Worm (Caenorhabditis elegans): Measurements from ENCODE around the gene srh-179.
"Not testable (repeated sequence)": the region's sequence is repeated elsewhere in the genome, so short reads cannot be mapped to it uniquely, and the experiment has no call there.

srh-179 gene

ce11 chrV:18476090-18476489 is at the start of gene srh-179:
Gene srh-179 (plus strand): TSS chrV:18476390.
- TF ChIP-seq unc-62 (GFP tag; optimal IDR thresholded peaks at IDR 0.05) = no peak

DNA sequence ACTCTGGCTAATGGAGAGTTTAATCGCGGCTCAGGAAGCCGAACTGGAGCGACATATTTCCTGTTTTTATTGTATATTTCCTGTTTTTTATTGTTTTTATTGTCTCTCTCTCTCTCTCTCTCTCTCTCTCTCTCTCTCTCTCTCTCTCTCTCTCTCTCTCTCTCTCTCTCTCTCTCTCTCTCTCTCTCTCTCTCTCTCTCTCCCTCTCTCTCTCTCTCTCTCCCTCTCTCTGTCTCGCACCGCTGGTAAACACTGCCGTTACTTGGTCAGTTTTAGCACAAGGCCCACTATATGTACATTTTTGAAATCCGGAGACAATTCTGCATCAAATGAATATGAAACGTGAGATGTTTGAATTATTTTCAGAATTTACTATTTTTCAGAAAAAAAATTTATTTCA is 45.4 kb upstream of the srh-179 start:
- TF ChIP-seq unc-62 (GFP tag; optimal IDR thresholded peaks at IDR 0.05) = no peak

DNA sequence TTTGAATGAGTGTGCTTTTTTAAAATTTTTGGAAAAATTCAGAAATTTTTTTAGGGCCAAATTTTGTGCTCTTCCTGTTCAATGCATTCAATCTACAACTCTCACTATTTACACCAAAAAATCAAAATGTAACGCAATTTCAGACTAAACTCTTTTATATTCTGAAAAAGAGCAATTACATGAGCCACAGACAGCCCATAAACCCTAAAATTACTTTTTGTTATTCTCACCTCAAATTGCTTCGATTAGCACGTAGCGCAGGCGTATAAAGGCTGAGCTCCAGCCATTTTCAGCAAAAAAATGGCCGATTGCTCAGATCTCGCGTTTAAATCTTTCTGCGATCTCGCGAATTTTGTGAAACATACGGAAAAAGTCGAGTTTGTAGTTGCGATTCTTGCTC is 44.7 kb upstream of the srh-179 start, which contains the start of gene srw-82:
Gene srw-82 (plus strand): TSS at position 301 of the 400 bp plus-strand sequence.
- no peak for TF ChIP-seq unc-62 (GFP tag; optimal IDR thresholded peaks at IDR 0.05)

DNA sequence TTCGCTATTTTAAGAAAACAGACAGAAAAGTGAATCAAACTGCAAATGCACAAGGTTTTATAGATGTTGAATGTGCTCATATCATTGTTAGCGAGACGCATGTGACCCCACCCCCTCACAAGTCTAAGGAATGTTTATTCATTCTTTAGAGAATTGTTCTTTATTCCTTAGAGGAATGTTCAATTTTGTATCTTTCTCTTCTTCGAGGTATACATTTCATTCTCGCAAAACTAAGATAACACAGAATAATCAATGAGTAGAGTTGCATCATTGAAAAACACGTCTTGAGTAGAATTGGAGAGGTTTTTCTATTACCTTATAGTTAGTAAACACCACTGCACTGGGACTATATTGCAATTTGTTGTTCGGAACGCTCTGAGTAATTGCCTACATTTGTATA is 41.2 kb upstream of the srh-179 start, which contains the start of gene ZK262.20:
Gene ZK262.20 (minus strand): TSS at position 101 of the 400 bp plus-strand sequence.
- TF ChIP-seq unc-62 (GFP tag; optimal IDR thresholded peaks at IDR 0.05) = no peak

DNA sequence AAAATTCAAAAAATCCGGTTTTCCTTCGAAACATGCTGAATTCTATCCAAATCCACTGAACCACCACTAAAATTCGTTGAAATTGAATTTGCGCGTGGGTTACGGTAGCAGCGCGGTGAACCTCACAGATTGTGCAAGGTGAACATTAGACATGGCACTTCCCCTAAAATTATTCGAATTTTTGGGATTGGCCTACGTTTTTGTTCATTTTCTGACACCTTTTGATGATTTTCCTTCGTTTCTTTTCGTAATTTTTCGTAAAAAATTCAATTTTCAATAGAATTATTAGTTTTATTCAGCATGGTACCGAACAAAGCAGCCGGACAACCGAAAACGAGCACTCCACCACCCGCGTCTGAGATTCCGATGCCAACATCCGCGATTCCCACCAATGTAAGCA is 38.1 kb upstream of the srh-179 start, which contains the start of gene ZK262.8:
Gene ZK262.8 (plus strand): TSS at position 301 of the 400 bp plus-strand sequence.
- no peak for TF ChIP-seq unc-62 (GFP tag; optimal IDR thresholded peaks at IDR 0.05)

DNA sequence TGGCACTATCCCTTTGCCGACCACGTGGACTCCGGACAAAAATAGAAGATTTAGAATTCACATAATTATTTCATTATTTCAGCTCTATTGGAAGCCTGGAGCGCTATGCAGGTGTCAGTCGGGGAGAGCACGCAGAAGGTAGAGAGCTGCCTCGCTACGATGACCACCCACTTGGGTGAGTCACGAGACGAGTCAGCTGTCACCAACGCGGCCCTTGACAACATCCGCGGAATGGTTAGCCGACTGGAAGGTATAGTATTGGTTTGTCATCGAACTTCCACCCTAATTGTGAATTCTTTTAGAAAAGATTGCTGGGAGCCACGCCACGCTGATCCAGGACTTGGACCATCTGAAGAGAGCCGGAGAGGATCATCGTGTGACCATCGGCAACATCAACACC is 36.7 kb upstream of the srh-179 start, which contains the start of gene ZK262.9:
Gene ZK262.9 (plus strand): TSS at position 301 of the 400 bp plus-strand sequence.
- not testable (repeated sequence) for TF ChIP-seq unc-62 (GFP tag; optimal IDR thresholded peaks at IDR 0.05)

- no peak for TF ChIP-seq unc-62 (GFP tag; optimal IDR thresholded peaks at IDR 0.05)
Observed at ce11 chrV:18444118-18444517, 32.1 kb upstream of the srh-179 start, which contains the start of gene ZK228.1. Gene ZK228.1 (plus strand): TSS chrV:18444418.

DNA sequence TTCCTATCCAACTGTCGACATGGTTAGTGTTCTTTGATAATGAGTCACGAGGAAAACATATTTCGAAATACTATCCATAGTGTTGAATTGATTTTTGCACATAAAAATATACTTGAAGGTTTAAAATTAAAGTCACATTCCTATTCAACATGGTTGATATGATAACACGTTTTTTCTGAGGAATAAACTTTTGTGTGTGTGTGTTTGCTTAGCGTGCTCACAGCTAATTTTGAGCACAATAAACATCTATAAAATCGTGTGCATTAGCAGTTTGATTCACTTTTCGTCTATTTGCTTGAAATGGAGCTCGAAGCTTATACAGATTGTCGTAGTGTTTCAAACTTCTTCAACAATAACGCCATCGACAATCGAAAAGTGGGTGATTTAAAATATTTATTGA is 19.6 kb upstream of the srh-179 start, which contains the start of gene ZK228.10:
Gene ZK228.10 (plus strand): TSS at position 301 of the 400 bp plus-strand sequence.
- no peak for TF ChIP-seq unc-62 (GFP tag; optimal IDR thresholded peaks at IDR 0.05)

DNA sequence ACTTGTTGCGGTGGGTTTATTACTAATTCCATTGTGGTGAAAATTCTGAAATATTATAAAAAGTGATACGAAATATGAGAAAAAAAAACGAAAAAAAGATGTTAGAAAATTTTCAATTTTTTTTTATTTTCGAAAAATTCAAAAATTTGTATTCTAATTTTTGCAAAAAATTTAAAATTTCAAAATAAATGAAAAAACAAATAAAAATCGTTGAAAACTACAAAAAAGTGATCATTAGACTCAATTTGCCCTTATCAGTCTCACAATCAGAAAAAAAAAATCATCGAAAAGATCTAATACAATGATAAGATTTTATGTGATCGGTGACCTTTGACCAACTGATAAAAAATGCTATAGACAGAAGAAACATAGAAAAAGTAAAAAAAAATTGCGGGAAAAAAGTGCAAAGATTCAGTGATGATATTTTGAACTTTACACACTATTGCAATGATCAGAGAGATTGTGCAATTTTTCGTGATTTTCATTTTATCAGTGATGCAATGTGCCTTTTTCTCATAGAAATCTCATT is 14.9 kb upstream of the srh-179 start, which contains the start of gene ZK228.3:
Gene ZK228.3 (minus strand): TSS at position 51 of the 529 bp plus-strand sequence.
- TF ChIP-seq unc-62 (GFP tag; optimal IDR thresholded peaks at IDR 0.05) = no peak

- no peak for TF ChIP-seq unc-62 (GFP tag; optimal IDR thresholded peaks at IDR 0.05)
Observed at ce11 chrV:18462365-18462837, 13.8 kb upstream of the srh-179 start, which contains the start of gene ZK228.4. Gene ZK228.4 (plus strand): TSS chrV:18462787.

DNA sequence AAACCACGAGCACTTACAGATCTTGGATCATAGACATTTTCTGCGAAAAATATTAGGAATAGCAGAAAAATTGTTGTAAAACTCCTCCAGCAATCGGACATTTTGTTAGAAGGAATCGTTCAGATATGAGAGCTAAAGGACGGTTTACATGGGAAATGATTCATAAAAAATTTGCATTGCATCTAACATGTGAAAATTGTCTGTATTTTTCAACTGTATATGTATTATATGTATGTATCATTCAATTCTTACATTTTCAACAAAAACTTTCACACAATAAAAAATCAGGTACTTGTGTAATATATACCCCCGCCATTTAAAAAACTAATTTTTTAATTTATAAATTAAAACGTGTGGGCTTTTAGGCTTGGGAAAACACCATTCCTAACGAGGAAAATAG is 8.1 kb upstream of the srh-179 start, which contains the start of gene ZK228.13:
Gene ZK228.13 (minus strand): TSS at position 101 of the 400 bp plus-strand sequence.
- no peak for TF ChIP-seq unc-62 (GFP tag; optimal IDR thresholded peaks at IDR 0.05)

DNA sequence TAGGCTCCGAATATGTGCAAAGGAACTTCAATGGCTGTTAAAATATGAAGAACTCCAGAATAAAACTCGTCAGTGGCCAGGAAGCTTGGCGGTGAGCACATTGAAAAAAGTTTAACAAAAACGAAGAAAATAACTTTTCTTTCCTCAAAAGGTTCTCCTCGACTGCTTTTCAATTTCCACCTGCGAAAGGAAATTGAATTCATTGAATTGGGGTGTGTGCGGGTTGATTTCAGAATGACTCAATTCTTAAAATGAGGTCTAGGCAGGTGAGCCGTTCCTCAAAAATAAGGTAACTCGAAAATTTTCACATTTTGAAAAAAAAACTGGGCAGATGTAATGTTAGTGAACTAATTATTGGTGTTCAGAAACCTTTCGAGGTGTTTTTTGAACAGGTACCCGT is 2.8 kb upstream of the srh-179 start, which contains the start of gene srh-182:
Gene srh-182 (minus strand): TSS at position 101 of the 400 bp plus-strand sequence.
- no peak for TF ChIP-seq unc-62 (GFP tag; optimal IDR thresholded peaks at IDR 0.05)

DNA sequence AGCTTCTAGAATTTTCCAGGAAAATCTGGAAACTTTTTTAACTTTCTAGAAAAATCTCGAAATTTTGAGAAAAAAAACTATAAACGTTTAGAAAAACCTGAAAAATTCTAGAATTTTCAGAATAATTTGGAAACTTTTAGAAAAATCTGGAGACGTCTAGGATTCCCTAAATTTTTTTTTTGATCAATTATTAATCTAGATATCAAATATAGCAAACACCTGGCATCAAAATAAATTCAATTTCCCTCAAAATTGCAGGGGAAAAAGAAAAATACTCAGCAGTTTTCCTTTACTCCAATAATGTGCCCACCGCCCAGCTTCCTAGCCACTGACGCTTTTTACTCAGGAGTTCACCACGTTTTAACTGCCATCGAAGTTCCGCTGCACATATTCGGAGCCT is 2.0 kb upstream of the srh-179 start, which contains the start of gene srh-181:
Gene srh-181 (plus strand): TSS at position 301 of the 400 bp plus-strand sequence.
- TF ChIP-seq unc-62 (GFP tag; optimal IDR thresholded peaks at IDR 0.05) = no peak

DNA sequence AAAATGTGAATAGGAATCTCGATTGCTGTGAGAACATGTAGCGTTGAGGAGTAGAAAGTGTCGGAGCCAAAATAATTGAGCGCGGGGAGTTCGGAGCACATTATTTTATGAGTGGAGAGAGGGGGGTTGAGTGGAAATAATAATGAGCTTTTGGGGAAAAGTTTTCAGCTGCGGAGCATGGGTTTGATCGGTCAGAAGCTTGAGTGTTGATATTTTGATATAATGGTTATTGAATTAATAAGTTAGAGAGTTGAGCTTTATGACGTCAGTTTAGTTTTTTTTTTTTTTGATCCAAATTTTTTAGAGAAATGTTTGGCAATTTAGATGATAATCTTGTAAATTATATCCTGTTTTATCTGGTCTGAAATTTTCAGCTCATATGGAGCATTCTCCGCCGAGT is 4.0 kb downstream of the srh-179 start, which contains the start of gene srh-178:
Gene srh-178 (minus strand): TSS at position 101 of the 400 bp plus-strand sequence.
- no peak for TF ChIP-seq unc-62 (GFP tag; optimal IDR thresholded peaks at IDR 0.05)

ce11 chrV:18487158-18487557 is 11.0 kb downstream of the srh-179 start, which contains the start of gene Y51A2D.18:
Gene Y51A2D.18 (minus strand): TSS chrV:18487258.
- TF ChIP-seq unc-62 (GFP tag; optimal IDR thresholded peaks at IDR 0.05) = no peak

DNA sequence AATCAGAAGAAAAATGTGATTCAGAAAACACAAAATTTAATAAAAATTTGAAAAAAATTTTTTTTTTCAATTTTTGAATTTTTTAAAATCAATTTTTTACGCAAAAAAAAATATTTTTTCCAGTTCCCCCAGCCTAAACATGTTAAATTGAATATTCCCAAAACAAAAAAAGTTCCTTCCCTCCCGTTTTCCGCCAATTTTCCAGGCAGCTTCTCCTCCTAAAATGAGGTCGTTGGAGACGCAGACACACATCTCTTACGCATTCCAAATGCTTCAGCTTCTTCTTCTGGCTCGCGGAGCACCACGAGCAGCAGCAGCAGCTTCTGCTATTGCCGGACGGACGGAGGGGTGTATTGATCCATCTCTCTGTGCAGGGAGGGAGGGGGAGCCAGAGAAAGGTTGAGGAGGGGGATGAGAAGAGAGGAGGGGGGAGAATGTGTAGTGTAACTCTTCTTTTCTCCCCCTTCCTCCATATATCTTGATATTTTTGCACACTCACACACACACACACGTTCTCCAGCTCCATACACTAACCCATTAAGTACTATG is 14.2 kb downstream of the srh-179 start:
- no peak for TF ChIP-seq unc-62 (GFP tag; optimal IDR thresholded peaks at IDR 0.05)
